Worm (Caenorhabditis elegans) whole organism, early embryonic: Measurements from ENCODE around the gene F19C6.4.

Experiments used
- B0310.2 ChIP-seq: sonication (generic microtip); optimal IDR thresholded peaks from 2 replicates; lab custom pipeline; 2016; ENCODE audit warnings: mild to moderate bottlenecking, missing genetic modification characterization, missing compliant biosample characterization
- F13C5.2 ChIP-seq: sonication (generic microtip); optimal IDR thresholded peaks from 2 replicates; lab custom pipeline; 2017; ENCODE audit warnings: mild to moderate bottlenecking, missing genetic modification characterization, inconsistent platforms, missing compliant biosample characterization
- aly-1 ChIP-seq: sonication (generic microtip); optimal IDR thresholded peaks from 2 replicates; lab custom pipeline; 2016; ENCODE audit warnings: missing genetic modification characterization, missing compliant biosample characterization
- ama-1 ChIP-seq: fragments of 150-350 bp; optimal IDR thresholded peaks from 2 replicates; lab custom pipeline; 2014
- ceh-13 ChIP-seq: fragments of 200-800 bp; sonication (Bioruptor generic); optimal IDR thresholded peaks from 2 replicates; lab custom pipeline; 2018; ENCODE audit warnings: mild to moderate bottlenecking, missing genetic modification characterization, missing compliant biosample characterization
- ceh-36 ChIP-seq: sonication (generic microtip); optimal IDR thresholded peaks from 2 replicates; lab custom pipeline; 2016; ENCODE audit warnings: missing genetic modification characterization, inconsistent platforms, missing compliant biosample characterization
- ets-7 ChIP-seq: sonication (generic microtip); optimal IDR thresholded peaks from 2 replicates; lab custom pipeline; 2016; ENCODE audit warnings: missing genotype, missing genetic modification characterization, missing compliant biosample characterization
- flt-1 ChIP-seq: fragments of 200-800 bp; sonication (Bioruptor generic); IDR thresholded peaks from 2 replicates; pipeline ENCODE4 v1.3.6; 2022; ENCODE audit warnings: missing genetic modification characterization, missing compliant biosample characterization
- hmbx-1 ChIP-seq: sonication (generic microtip); optimal IDR thresholded peaks from 2 replicates; lab custom pipeline; 2016; ENCODE audit warnings: mild to moderate bottlenecking, missing genetic modification characterization, missing compliant biosample characterization
- hmg-4 ChIP-seq: fragments of 200-800 bp; sonication (Bioruptor generic); optimal IDR thresholded peaks from 2 replicates; lab custom pipeline; 2018; ENCODE audit warnings: mild to moderate bottlenecking, missing genetic modification characterization, missing compliant biosample characterization
- hnd-1 ChIP-seq: sonication (generic microtip); optimal IDR thresholded peaks from 2 replicates; lab custom pipeline; 2016; ENCODE audit warnings: missing genetic modification characterization, missing compliant biosample characterization
- pes-1 ChIP-seq: fragments of 200-800 bp; sonication (Bioruptor generic); IDR thresholded peaks from 2 replicates; pipeline ENCODE4 v1.3.6; 2022; ENCODE audit warnings: missing genetic modification reagents, missing genetic modification characterization, missing compliant biosample characterization
- scrt-1 ChIP-seq: fragments of 200-800 bp; sonication (Bioruptor generic); IDR thresholded peaks from 2 replicates; pipeline ENCODE4 v1.3.6; 2022; ENCODE audit warnings: missing genetic modification characterization, missing compliant biosample characterization
- sea-1 ChIP-seq: fragments of 200-800 bp; sonication (Bioruptor generic); conservative IDR thresholded peaks from 2 replicates; pipeline ENCODE4 v1.3.6; 2022; ENCODE audit warnings: missing genetic modification characterization, missing compliant biosample characterization
- tbx-11 ChIP-seq: fragments of 200-800 bp; sonication (Bioruptor generic); IDR thresholded peaks from 2 replicates; pipeline ENCODE4 v1.3.6; 2022; ENCODE audit warnings: missing genetic modification characterization, missing compliant biosample characterization
- tbx-37 ChIP-seq: fragments of 200-800 bp; sonication (Bioruptor generic); conservative IDR thresholded peaks from 2 replicates; pipeline ENCODE4 v1.3.6; 2022; ENCODE audit warnings: missing genetic modification reagents, missing genetic modification characterization, missing compliant biosample characterization
- tra-4 ChIP-seq: sonication (generic microtip); optimal IDR thresholded peaks from 2 replicates; lab custom pipeline; 2017; ENCODE audit warnings: missing genetic modification characterization, missing compliant biosample characterization

The F19C6.4 gene

DNA sequence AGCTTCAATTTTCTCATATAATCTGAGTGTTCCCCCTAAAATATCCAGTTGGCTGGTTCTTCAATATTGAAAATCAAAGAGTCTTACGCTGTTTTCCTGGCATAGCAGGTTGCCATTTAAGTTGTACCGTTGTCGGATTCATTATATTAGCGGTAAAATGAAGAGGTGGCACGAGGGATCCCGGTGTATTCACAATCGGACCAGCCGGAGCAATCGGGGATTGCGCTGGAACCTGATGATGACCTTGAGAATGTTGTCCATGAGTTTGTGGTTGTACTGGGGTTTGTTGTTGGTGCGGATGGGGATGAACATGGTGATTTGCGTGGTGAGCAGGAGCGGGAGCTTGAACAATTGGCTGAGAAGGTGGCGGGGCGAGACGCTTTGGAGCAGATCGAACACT, 26.6 kb upstream of the F19C6.4 start:
- TF ChIP-seq ceh-13 (GFP tag; lab: Kevin White, UChicago) (no peak), ceh-36 (no peak), pes-1 (GFP tag; lab: Robert Waterston, UW) (no peak), B0310.2 (tag; lab: Kevin White, UChicago) (no peak)

DNA sequence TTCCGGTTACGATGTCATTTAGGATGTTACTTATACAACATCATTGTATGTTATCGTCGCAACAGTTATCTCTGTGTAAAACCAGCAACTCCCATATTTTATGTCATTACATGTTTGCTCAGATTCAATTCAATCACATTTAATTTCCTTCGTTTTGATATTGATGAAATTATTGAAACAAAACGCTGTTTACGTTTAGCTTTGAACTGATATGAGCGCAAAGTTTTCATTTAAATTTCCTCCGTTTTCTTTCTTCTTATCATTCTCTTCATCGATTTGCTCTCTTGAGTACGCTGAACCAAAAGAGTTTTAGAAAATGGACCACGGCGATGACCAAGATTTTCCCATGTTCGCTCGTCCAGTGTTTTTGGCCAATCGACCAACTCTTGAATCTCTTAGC, 13.0 kb upstream of the F19C6.4 start, which contains the start of gene sek-6:
TSS of gene sek-6 (plus strand) at position 315 of the 400 bp plus-strand sequence.
- TF ChIP-seq B0310.2 (tag; lab: Kevin White, UChicago) (no peak), ets-7 (tag; lab: Kevin White, UChicago) (no peak), ceh-36 (no peak), pes-1 (GFP tag; lab: Robert Waterston, UW) (no peak), flt-1 (GFP tag; lab: Robert Waterston, UW) (no peak), tra-4 (no peak)

DNA sequence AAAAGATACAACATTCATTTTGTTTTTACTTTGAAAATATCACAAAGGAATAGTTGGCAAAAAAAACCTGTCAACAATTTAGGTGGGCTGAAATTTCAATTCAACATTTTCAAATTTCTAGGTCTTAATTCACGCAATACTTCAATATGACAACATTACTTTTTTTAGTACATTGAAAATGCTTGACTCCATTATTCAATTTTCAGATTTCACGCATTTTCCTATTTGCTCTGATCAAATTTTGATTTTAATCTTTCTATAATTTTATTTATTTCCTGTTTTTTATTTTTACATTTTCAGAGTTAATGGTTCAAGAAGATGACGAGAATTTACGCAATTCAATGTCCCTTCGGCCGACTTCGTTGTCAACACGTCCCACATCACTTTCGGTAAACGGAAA, 9.7 kb upstream of the F19C6.4 start, which contains the start of gene mkk-4:
TSS of gene mkk-4 (plus strand) at position 301 of the 400 bp plus-strand sequence.
- TF ChIP-seq tbx-37 (GFP tag; lab: Robert Waterston, UW) (no peak), ets-7 (tag; lab: Kevin White, UChicago) (no peak), scrt-1 (GFP tag; lab: Robert Waterston, UW) (no peak), B0310.2 (tag; lab: Kevin White, UChicago) (no peak), tbx-11 (GFP tag; lab: Robert Waterston, UW) (no peak), hmbx-1 (tag; lab: Kevin White, UChicago) (no peak), ceh-13 (GFP tag; lab: Kevin White, UChicago) (no peak), hnd-1 (tag; lab: Kevin White, UChicago) (no peak), ceh-36 (no peak), F13C5.2 (tag; lab: Kevin White, UChicago) (no peak), pes-1 (GFP tag; lab: Robert Waterston, UW) (no peak), sea-1 (GFP tag; lab: Robert Waterston, UW) (no peak), flt-1 (GFP tag; lab: Robert Waterston, UW) (no peak), aly-1 (tag; lab: Kevin White, UChicago) (no peak)

DNA sequence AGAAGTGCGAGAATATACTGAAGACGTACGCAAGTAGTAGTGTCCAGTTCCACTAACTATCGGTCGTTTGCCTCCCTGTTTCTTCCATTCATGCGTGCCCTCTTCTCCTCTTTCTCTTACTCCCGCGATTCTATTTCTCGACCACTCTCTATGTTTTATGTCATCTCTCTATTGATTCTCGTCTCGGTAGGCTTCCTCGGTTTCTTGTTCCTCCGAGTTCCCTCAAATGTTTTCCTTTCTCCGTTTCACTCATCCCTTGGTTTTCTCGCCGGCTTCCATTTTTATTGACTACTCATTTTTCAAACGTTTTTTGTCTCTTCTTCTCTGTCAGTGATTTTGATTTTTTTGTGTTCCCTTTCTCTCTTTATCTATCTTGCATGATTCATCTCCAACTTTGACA, 8.5 kb upstream of the F19C6.4 start:
- TF ChIP-seq ama-1 (lab: Kevin White, UChicago), result no peak
- no peak for TF ChIP-seq sea-1 (GFP tag; lab: Robert Waterston, UW)
- no peak for TF ChIP-seq hmbx-1 (tag; lab: Kevin White, UChicago)
- TF ChIP-seq tbx-11 (GFP tag; lab: Robert Waterston, UW), result no peak
- no peak for TF ChIP-seq ets-7 (tag; lab: Kevin White, UChicago)
- TF ChIP-seq F13C5.2 (tag; lab: Kevin White, UChicago), result no peak
- TF ChIP-seq hmg-4, result no peak
- no peak for TF ChIP-seq B0310.2 (tag; lab: Kevin White, UChicago)
- TF ChIP-seq ceh-36, result no peak
- no peak for TF ChIP-seq pes-1 (GFP tag; lab: Robert Waterston, UW)
- no peak for TF ChIP-seq scrt-1 (GFP tag; lab: Robert Waterston, UW)
- no peak for TF ChIP-seq hnd-1 (tag; lab: Kevin White, UChicago)
- TF ChIP-seq tbx-37 (GFP tag; lab: Robert Waterston, UW), result no peak
- no peak for TF ChIP-seq tra-4
- TF ChIP-seq ceh-13 (GFP tag; lab: Kevin White, UChicago), result no peak
- no peak for TF ChIP-seq aly-1 (tag; lab: Kevin White, UChicago)

DNA sequence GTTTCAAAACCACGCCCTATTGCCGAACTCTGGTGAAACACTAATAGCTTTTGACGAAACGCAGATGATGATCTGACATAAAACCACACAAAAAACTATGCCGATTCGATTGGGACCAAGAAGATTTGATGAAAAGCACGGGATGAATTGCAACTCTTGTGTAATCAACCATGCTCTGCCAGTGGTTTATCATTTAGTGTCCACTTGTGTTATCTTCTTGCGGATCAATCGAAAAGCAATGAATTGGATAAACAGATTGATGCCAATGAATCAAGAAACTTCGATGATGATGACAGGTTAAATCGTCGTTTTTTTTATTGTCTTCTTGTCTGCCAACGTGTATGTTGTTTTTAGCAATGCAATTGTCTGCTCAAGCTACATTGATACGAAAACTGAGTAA, 4.2 kb upstream of the F19C6.4 start, which contains the start of gene F42G10.1:
TSS of gene F42G10.1 (minus strand) at position 151 of the 400 bp plus-strand sequence.
- TF ChIP-seq tra-4 (no peak), tbx-11 (GFP tag; lab: Robert Waterston, UW) (no peak), hmg-4 (no peak)

DNA sequence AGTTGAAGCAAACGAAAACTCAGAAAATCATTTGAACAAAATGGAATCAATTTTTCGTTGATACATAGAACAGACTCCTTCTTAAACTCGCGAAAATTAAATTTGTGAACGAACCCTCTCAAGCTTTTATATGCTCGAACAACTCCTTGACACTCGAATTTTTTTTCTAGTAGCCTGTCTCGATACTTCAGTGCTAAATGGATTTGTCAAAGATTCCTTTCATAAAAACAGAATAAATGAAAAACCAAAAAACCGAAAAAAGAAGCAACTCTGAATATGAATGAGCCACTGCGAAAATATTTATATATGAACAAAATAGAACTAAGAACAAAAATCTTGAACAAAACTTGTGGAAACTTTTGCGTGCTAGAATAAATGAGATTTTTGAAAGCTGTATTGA, 7.8 kb downstream of the F19C6.4 start:
- no peak for TF ChIP-seq hmbx-1 (tag; lab: Kevin White, UChicago)
- TF ChIP-seq ceh-13 (GFP tag; lab: Kevin White, UChicago), result no peak
- TF ChIP-seq flt-1 (GFP tag; lab: Robert Waterston, UW), result no peak
- TF ChIP-seq hnd-1 (tag; lab: Kevin White, UChicago), result no peak
- no peak for TF ChIP-seq ceh-36
- no peak for TF ChIP-seq F13C5.2 (tag; lab: Kevin White, UChicago)
- TF ChIP-seq B0310.2 (tag; lab: Kevin White, UChicago), result no peak
- TF ChIP-seq tbx-11 (GFP tag; lab: Robert Waterston, UW), result no peak
- no peak for TF ChIP-seq ets-7 (tag; lab: Kevin White, UChicago)
- TF ChIP-seq pes-1 (GFP tag; lab: Robert Waterston, UW), result no peak
- TF ChIP-seq aly-1 (tag; lab: Kevin White, UChicago), result no peak
- no peak for TF ChIP-seq tbx-37 (GFP tag; lab: Robert Waterston, UW)
- TF ChIP-seq hmg-4, result no peak
- TF ChIP-seq tra-4, result no peak
- no peak for TF ChIP-seq sea-1 (GFP tag; lab: Robert Waterston, UW)
- TF ChIP-seq ama-1 (lab: Kevin White, UChicago), result no peak

DNA sequence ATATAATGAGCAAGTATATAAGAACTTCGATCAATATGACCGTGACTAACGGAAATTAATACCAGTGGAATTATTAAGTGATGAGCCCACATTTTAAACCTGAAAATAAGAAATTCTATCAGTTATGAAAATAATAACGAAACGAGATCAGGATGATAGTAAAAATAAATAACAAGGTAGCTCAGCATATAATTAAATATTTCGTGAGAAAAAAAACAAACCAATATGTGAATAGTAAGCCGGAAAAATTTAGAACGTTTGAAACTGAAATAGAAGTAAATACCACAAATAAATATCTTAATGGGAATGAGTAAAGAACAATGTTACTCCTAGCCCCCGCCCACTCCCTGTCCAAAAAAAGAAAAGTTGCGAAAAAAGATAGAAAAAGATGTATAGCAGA, 9.2 kb downstream of the F19C6.4 start, which contains the start of gene F19C6.3:
TSS of gene F19C6.3 (minus strand) at position 101 of the 400 bp plus-strand sequence.
- TF ChIP-seq ama-1 (lab: Kevin White, UChicago) (no peak), hmg-4 (no peak), hnd-1 (tag; lab: Kevin White, UChicago) (no peak)

DNA sequence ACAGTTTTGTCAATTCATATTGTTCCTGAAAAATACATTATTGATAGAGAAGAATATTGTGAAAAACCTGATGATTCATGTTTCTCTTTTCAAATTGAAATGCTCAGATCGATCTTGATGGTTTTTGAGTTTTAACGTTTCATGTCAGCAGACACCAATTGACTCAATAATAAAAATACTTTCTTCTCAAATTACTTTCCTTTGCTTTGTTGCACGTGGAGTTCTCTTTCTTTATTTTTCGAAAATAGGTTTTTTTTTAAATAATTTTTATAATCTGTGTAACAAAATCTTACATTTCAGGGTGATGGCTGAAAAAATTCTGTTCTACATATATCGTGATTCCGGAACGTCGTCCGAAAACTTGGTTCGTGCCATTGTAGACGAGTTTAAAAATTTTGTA, 17.2 kb downstream of the F19C6.4 start, which contains the start of gene F19C6.2:
TSS of gene F19C6.2 (plus strand) at position 301 of the 400 bp plus-strand sequence.
- TF ChIP-seq flt-1 (GFP tag; lab: Robert Waterston, UW), result no peak
- no peak for TF ChIP-seq tbx-37 (GFP tag; lab: Robert Waterston, UW)
- TF ChIP-seq ama-1 (lab: Kevin White, UChicago), result no peak
- no peak for TF ChIP-seq ceh-36
- no peak for TF ChIP-seq ets-7 (tag; lab: Kevin White, UChicago)
- TF ChIP-seq B0310.2 (tag; lab: Kevin White, UChicago), result no peak
- TF ChIP-seq aly-1 (tag; lab: Kevin White, UChicago), result no peak
- TF ChIP-seq tbx-11 (GFP tag; lab: Robert Waterston, UW), result no peak
- TF ChIP-seq scrt-1 (GFP tag; lab: Robert Waterston, UW), result no peak
- no peak for TF ChIP-seq hnd-1 (tag; lab: Kevin White, UChicago)
- no peak for TF ChIP-seq F13C5.2 (tag; lab: Kevin White, UChicago)
- TF ChIP-seq tra-4, result no peak
- no peak for TF ChIP-seq ceh-13 (GFP tag; lab: Kevin White, UChicago)
- no peak for TF ChIP-seq pes-1 (GFP tag; lab: Robert Waterston, UW)
- TF ChIP-seq sea-1 (GFP tag; lab: Robert Waterston, UW), result no peak
- TF ChIP-seq hmg-4, result no peak
